Worm (Caenorhabditis elegans) whole organism, L1 larva: ENCODE results near the gene F29G9.1.
A peak's percentile ranks its signal among the peaks of the same experiment; 100 is the strongest.

Experiments
- C04F5.9 ChIP-seq: sonication (generic microtip); optimal IDR thresholded peaks from 2 replicates; lab custom pipeline; 2016; ENCODE audit warnings: missing genetic modification characterization, missing compliant biosample characterization
- C16A3.4 ChIP-seq: fragments of 150-350 bp; optimal IDR thresholded peaks from 2 replicates; lab custom pipeline; 2014; ENCODE audit warnings: missing biosample characterization, missing genetic modification characterization
- C34B4.2 ChIP-seq: sonication (generic microtip); optimal IDR thresholded peaks from 2 replicates; lab custom pipeline; 2017; ENCODE audit warnings: mild to moderate bottlenecking, missing genetic modification characterization, missing compliant biosample characterization
- F16B12.6 ChIP-seq: fragments of 150-350 bp; optimal IDR thresholded peaks from 2 replicates; lab custom pipeline; 2014; ENCODE audit warnings: missing biosample characterization, missing genetic modification characterization
- Y116A8C.19 ChIP-seq: sonication (generic microtip); optimal IDR thresholded peaks from 2 replicates; lab custom pipeline; 2016; ENCODE audit warnings: missing compliant biosample characterization, missing genetic modification characterization, borderline replicate concordance
- aha-1 ChIP-seq: fragments of 150-350 bp; optimal IDR thresholded peaks from 2 replicates; lab custom pipeline; 2014; ENCODE audit warnings: missing biosample characterization, missing genetic modification characterization
- aly-2 ChIP-seq: fragments of 150-350 bp; optimal IDR thresholded peaks from 2 replicates; lab custom pipeline; 2014; ENCODE audit warnings: missing biosample characterization, missing genetic modification characterization
- ama-1 ChIP-seq: fragments of 150-350 bp; optimal IDR thresholded peaks from 2 replicates; lab custom pipeline; 2014
- blmp-1 ChIP-seq: fragments of 150-350 bp; optimal IDR thresholded peaks from 2 replicates; lab custom pipeline; 2014; ENCODE audit warnings: missing biosample characterization, missing genetic modification characterization
- ceh-63 ChIP-seq: fragments of 200-800 bp; sonication (Bioruptor generic); optimal IDR thresholded peaks from 2 replicates; lab custom pipeline; 2018; ENCODE audit warnings: mild to moderate bottlenecking, missing genetic modification characterization, missing compliant biosample characterization
- ceh-90 ChIP-seq: sonication (generic microtip); optimal IDR thresholded peaks from 2 replicates; lab custom pipeline; 2016; ENCODE audit warnings: missing genetic modification characterization, missing compliant biosample characterization
- dpl-1 ChIP-seq, 3 experiments: fragments of 150-350 bp in 2 of 3; sonication (generic microtip) in 1 of 3; optimal IDR thresholded peaks; 2 replicates each; lab custom pipeline; 2014 to 2017; ENCODE audit warnings: missing biosample characterization in 3 of 3, missing genetic modification characterization in 3 of 3, missing genetic modification reagents in 3 of 3
- efl-1 ChIP-seq, 4 experiments: fragments of 150-350 bp; optimal IDR thresholded peaks in 3 of 4; peaks in 1 of 4; 1 replicate in 1 of 4; 2 replicates in 3 of 4; lab custom pipeline; 2014; ENCODE audit warnings: missing biosample characterization in 2 of 4, missing genetic modification characterization in 2 of 4, missing genetic modification reagents in 2 of 4
- efl-3 ChIP-seq: fragments of 200-800 bp; sonication (Bioruptor generic); optimal IDR thresholded peaks from 2 replicates; lab custom pipeline; 2018; ENCODE audit warnings: mild to moderate bottlenecking, missing genetic modification characterization, missing compliant biosample characterization
- egl-13 ChIP-seq: sonication (generic microtip); optimal IDR thresholded peaks from 2 replicates; lab custom pipeline; 2016; ENCODE audit warnings: missing genotype, missing genetic modification reagents, missing genetic modification characterization, missing compliant biosample characterization
- egl-27 ChIP-seq, 2 experiments: fragments of 150-350 bp in 1 of 2; sonication (generic microtip); optimal IDR thresholded peaks; 3 replicates each; lab custom pipeline; 2017 to 2018; ENCODE audit warnings: missing biosample characterization in 2 of 2, missing genetic modification characterization in 2 of 2, missing genetic modification reagents in 2 of 2
- elt-3 ChIP-seq, 6 experiments: fragments of 150-350 bp in 1 of 6; sonication (generic microtip); optimal IDR thresholded peaks; 2 replicates each; lab custom pipeline; 2017 to 2018; ENCODE audit warnings: missing biosample characterization in 6 of 6, missing genetic modification characterization in 6 of 6, inconsistent platforms in 1 of 6
- fkh-4 ChIP-seq: sonication (generic microtip); optimal IDR thresholded peaks from 2 replicates; lab custom pipeline; 2016; ENCODE audit warnings: missing compliant biosample characterization, missing genetic modification characterization, borderline replicate concordance
- hlh-17 ChIP-seq: fragments of 200-800 bp; sonication (Bioruptor generic); optimal IDR thresholded peaks from 2 replicates; lab custom pipeline; 2018; ENCODE audit warnings: missing genetic modification characterization, mild to moderate bottlenecking, missing compliant biosample characterization, moderate library complexity, borderline replicate concordance
- hlh-4 ChIP-seq: sonication (generic microtip); optimal IDR thresholded peaks from 2 replicates; lab custom pipeline; 2016; ENCODE audit warnings: mild to moderate bottlenecking, missing genetic modification characterization, missing compliant biosample characterization
- irx-1 ChIP-seq: sonication (generic microtip); optimal IDR thresholded peaks from 2 replicates; lab custom pipeline; 2016; ENCODE audit warnings: missing genetic modification characterization, missing compliant biosample characterization
- isw-1 ChIP-seq: fragments of 200-800 bp; sonication (Bioruptor generic); IDR thresholded peaks from 2 replicates; pipeline ENCODE4 v1.3.6; 2022; ENCODE audit warnings: missing genetic modification characterization, missing compliant biosample characterization
- lin-15B ChIP-seq: fragments of 150-350 bp; sonication (generic microtip); optimal IDR thresholded peaks from 3 replicates; lab custom pipeline; 2014; ENCODE audit warnings: missing biosample characterization, missing genetic modification characterization
- lsy-2 ChIP-seq, 2 experiments: fragments of 150-350 bp; optimal IDR thresholded peaks; 2 replicates each; lab custom pipeline; 2014; ENCODE audit warnings: missing biosample characterization in 2 of 2, missing genetic modification characterization in 2 of 2
- mab-9 ChIP-seq: fragments of 200-800 bp; sonication (Bioruptor generic); IDR thresholded peaks from 2 replicates; pipeline ENCODE4 v1.3.6; 2022; ENCODE audit warnings: missing genetic modification reagents, missing genetic modification characterization, missing compliant biosample characterization
- mdl-1 ChIP-seq, 2 experiments: fragments of 150-350 bp; optimal IDR thresholded peaks; 2 replicates each; lab custom pipeline; 2014 to 2017; ENCODE audit warnings: missing biosample characterization in 2 of 2, missing genetic modification characterization in 2 of 2, inconsistent platforms in 1 of 2
- nhr-11 ChIP-seq: fragments of 150-350 bp; optimal IDR thresholded peaks from 2 replicates; lab custom pipeline; 2014; ENCODE audit warnings: missing biosample characterization, missing genetic modification characterization
- nhr-20 ChIP-seq: sonication (generic microtip); optimal IDR thresholded peaks from 2 replicates; lab custom pipeline; 2016; ENCODE audit warnings: mild to moderate bottlenecking, missing genetic modification characterization, missing compliant biosample characterization
- nhr-237 ChIP-seq: fragments of 150-350 bp; optimal IDR thresholded peaks from 2 replicates; lab custom pipeline; 2014; ENCODE audit warnings: missing biosample characterization, missing genetic modification characterization
- nhr-28 ChIP-seq: fragments of 150-350 bp; optimal IDR thresholded peaks from 2 replicates; lab custom pipeline; 2014; ENCODE audit warnings: missing biosample characterization, missing genetic modification characterization
- nhr-71 ChIP-seq: sonication (generic microtip); optimal IDR thresholded peaks from 2 replicates; lab custom pipeline; 2016; ENCODE audit warnings: mild to moderate bottlenecking, missing genetic modification characterization, moderate library complexity, missing compliant biosample characterization
- nhr-77 ChIP-seq: fragments of 150-350 bp; optimal IDR thresholded peaks from 2 replicates; lab custom pipeline; 2014; ENCODE audit warnings: missing biosample characterization, missing genetic modification characterization
- nhr-84 ChIP-seq: sonication (generic microtip); optimal IDR thresholded peaks from 2 replicates; lab custom pipeline; 2017; ENCODE audit warnings: missing biosample characterization, missing genetic modification characterization
- nhr-90 ChIP-seq: sonication (generic microtip); optimal IDR thresholded peaks from 2 replicates; lab custom pipeline; 2016; ENCODE audit warnings: mild to moderate bottlenecking, missing genetic modification characterization, missing compliant biosample characterization; ENCODE audit not compliant: poor library complexity
- pqm-1 ChIP-seq: sonication (generic microtip); optimal IDR thresholded peaks from 3 replicates; lab custom pipeline; 2017; ENCODE audit warnings: missing biosample characterization, missing genetic modification characterization
- rnt-1 ChIP-seq: sonication (generic microtip); optimal IDR thresholded peaks from 2 replicates; lab custom pipeline; 2016; ENCODE audit warnings: mild to moderate bottlenecking, missing genetic modification characterization, moderate library complexity, missing compliant biosample characterization
- snu-23 ChIP-seq: sonication (generic microtip); optimal IDR thresholded peaks from 2 replicates; lab custom pipeline; 2016; ENCODE audit warnings: missing genetic modification characterization, missing compliant biosample characterization
- sox-4 ChIP-seq: sonication (generic microtip); optimal IDR thresholded peaks from 2 replicates; lab custom pipeline; 2016; ENCODE audit warnings: missing genetic modification characterization, missing compliant biosample characterization
- sptf-1 ChIP-seq: fragments of 150-350 bp; optimal IDR thresholded peaks from 2 replicates; lab custom pipeline; 2014; ENCODE audit warnings: missing biosample characterization, missing genetic modification characterization
- unc-30 ChIP-seq: sonication (generic microtip); optimal IDR thresholded peaks from 2 replicates; lab custom pipeline; 2017; ENCODE audit warnings: missing biosample characterization, missing genetic modification characterization
- unc-62 ChIP-seq: fragments of 150-350 bp; optimal IDR thresholded peaks from 2 replicates; lab custom pipeline; 2014; ENCODE audit warnings: missing biosample characterization, missing genetic modification reagents, missing genetic modification characterization
- unc-98 ChIP-seq: fragments of 200-800 bp; sonication (Bioruptor generic); IDR thresholded peaks from 2 replicates; pipeline ENCODE4 v1.3.6; 2022; ENCODE audit warnings: missing genetic modification characterization, missing compliant biosample characterization
- xbp-1 ChIP-seq: sonication (generic microtip); optimal IDR thresholded peaks from 2 replicates; lab custom pipeline; 2016; ENCODE audit warnings: missing genetic modification characterization, missing compliant biosample characterization
- zag-1 ChIP-seq: fragments of 150-350 bp; optimal IDR thresholded peaks from 2 replicates; lab custom pipeline; 2014; ENCODE audit warnings: missing biosample characterization, missing genetic modification characterization
- ztf-4 ChIP-seq: fragments of 150-350 bp; optimal IDR thresholded peaks from 2 replicates; lab custom pipeline; 2014; ENCODE audit warnings: missing biosample characterization, missing genetic modification characterization

The F29G9.1 gene

DNA sequence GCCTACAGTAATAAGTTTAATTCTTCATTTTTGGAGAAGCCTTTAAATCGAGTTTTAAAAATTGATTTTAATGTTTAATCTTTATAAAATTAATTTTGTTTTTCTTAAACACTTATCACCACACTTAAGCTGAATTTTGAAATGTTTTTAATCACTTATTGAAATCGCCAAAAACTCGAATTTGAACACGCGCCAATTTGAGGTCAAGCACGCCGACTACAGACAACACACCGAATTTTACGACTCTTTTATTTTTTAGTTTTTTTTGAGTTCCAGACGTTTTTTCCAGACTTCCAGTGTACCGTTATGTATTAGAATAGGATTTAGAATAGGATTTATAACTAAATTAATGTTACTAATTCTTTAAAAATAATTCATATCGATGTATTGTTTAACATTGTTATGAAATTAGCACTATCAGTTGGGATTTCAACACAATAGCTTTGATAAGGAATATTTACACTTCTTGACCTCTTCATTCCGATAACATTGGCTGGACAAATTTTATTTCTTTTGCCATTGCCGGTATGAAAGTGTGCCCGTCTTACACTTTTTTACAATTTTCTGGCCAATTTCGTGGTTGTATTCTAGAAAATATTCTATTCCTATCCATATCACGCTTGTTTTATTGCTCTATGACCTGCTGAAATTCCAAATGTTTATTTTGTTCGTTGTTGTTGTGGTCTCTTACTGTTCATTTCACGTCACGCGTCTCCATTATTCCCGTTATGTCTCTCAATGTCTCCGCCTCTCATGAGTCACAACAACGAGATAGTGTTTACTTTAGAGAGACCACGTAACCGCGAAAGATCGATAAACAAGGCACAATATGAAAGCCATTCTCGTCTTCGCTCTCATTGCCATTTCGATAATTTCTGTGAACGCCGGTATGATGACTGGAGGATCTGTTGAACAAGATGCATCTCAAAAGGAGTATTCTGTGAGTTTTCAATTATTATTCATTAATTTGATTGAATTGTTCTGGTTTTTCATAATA lies 4.7 kb downstream of the F29G9.1 start, which contains the start of gene cpi-2 (continued):
- no peak for TF ChIP-seq efl-3 (GFP tag; lab: Kevin White, UChicago)
- TF ChIP-seq elt-3 (tag; optimal IDR thresholded peaks at IDR 0.05; lab: Kevin White, UChicago) = no peak
- TF ChIP-seq mab-9 (GFP tag; lab: Robert Waterston, UW) = no peak
- TF ChIP-seq lsy-2 (tag; optimal IDR thresholded peaks at IDR 0.05; lab: Kevin White, UChicago) = peak; percentile 38 to 42
- TF ChIP-seq C04F5.9 (tag; lab: Kevin White, UChicago) = no peak
- peak; percentile 58 for TF ChIP-seq rnt-1
- TF ChIP-seq C34B4.2 (tag; lab: Kevin White, UChicago) = no peak
- TF ChIP-seq aly-2 (tag; lab: Kevin White, UChicago) = no peak
- no peak for TF ChIP-seq unc-98 (GFP tag; lab: Robert Waterston, UW)
- TF ChIP-seq Y116A8C.19 (tag; lab: Kevin White, UChicago) = no peak
- TF ChIP-seq ceh-90 (tag; lab: Kevin White, UChicago) = no peak
- TF ChIP-seq pqm-1 = no peak
- no peak for TF ChIP-seq ceh-63 (GFP tag; lab: Kevin White, UChicago)
- no peak for TF ChIP-seq nhr-11 (tag; lab: Kevin White, UChicago)
- peak in 1 of 2 experiments; percentile 35 for TF ChIP-seq mdl-1 (tag; optimal IDR thresholded peaks at IDR 0.05; lab: Kevin White, UChicago)
- no peak for TF ChIP-seq zag-1
- TF ChIP-seq nhr-77 (tag; lab: Kevin White, UChicago) = no peak
- TF ChIP-seq nhr-84 (tag; lab: Kevin White, UChicago) = no peak
- no peak for TF ChIP-seq fkh-4 (tag; lab: Kevin White, UChicago)
- TF ChIP-seq unc-62 (GFP tag; lab: Kevin White, UChicago) = no peak
- no peak for TF ChIP-seq ztf-4 (tag; lab: Kevin White, UChicago)
- peak; percentile 77 for TF ChIP-seq F16B12.6 (tag; lab: Kevin White, UChicago)
- peak; percentile 12 for TF ChIP-seq blmp-1 (tag; lab: Kevin White, UChicago)
- peak; percentile 46 for TF ChIP-seq nhr-20 (tag; lab: Kevin White, UChicago)
- no peak for TF ChIP-seq ama-1 (lab: Kevin White, UChicago)
- TF ChIP-seq nhr-28 = no peak
- no peak for TF ChIP-seq hlh-4 (tag; lab: Kevin White, UChicago)
- TF ChIP-seq irx-1 = no peak
- TF ChIP-seq nhr-90 = peak; percentile 27
- peak; percentile 8 for TF ChIP-seq lin-15B (tag; lab: Kevin White, UChicago)
- no peak for TF ChIP-seq nhr-237 (tag; lab: Kevin White, UChicago)
- peak; percentile 89 to 92 for TF ChIP-seq efl-1 (optimal IDR thresholded peaks at IDR 0.05; lab: Kevin White, UChicago)
- TF ChIP-seq efl-1 (GFP tag; optimal IDR thresholded peaks at IDR 0.05 in 1 of 2; lab: Kevin White, UChicago) = peak; percentile 91 to 98
- no peak for TF ChIP-seq C16A3.4 (tag; lab: Kevin White, UChicago)
- TF ChIP-seq isw-1 (GFP tag; lab: Robert Waterston, UW) = no peak
- no peak for TF ChIP-seq hlh-17 (GFP tag; lab: Kevin White, UChicago)
- peak; percentile 43 for TF ChIP-seq xbp-1 (tag; lab: Kevin White, UChicago)
- TF ChIP-seq snu-23 (GFP tag; lab: Kevin White, UChicago) = peak; percentile 53

DNA sequence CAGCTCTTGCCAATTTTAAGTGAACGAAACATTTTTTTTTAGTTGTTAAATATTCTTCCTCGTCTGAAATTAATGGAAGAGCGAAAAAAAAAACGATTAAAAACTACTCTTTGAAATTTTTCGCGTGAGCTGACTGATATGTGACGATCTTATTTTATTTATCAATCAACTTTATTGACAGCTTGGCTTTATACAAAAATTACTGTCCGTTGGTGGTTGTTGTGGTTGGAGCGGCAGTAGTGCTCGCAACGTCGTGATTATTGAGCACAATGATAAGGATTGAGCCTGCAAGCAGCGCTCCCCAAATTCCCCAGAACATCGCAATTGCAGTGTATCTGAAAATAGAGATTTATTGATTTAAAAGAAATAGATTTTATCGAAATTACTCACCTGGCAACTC lies 5.5 kb downstream of the F29G9.1 start:
- no peak for TF ChIP-seq xbp-1 (tag; lab: Kevin White, UChicago)
- no peak for TF ChIP-seq nhr-71
- no peak for TF ChIP-seq nhr-90
- TF ChIP-seq sptf-1 = no peak
- no peak for TF ChIP-seq egl-27 (tag; optimal IDR thresholded peaks at IDR 0.05; lab: Kevin White, UChicago)
- no peak for TF ChIP-seq dpl-1 (GFP tag; optimal IDR thresholded peaks at IDR 0.05; lab: Kevin White, UChicago)
- no peak for TF ChIP-seq aha-1 (tag; lab: Kevin White, UChicago)
- no peak for TF ChIP-seq egl-13 (tag; lab: Kevin White, UChicago)
- TF ChIP-seq sox-4 (tag; lab: Kevin White, UChicago) = no peak
- no peak for TF ChIP-seq nhr-20 (tag; lab: Kevin White, UChicago)
- TF ChIP-seq ama-1 (lab: Kevin White, UChicago) = no peak
- TF ChIP-seq nhr-77 (tag; lab: Kevin White, UChicago) = no peak
- TF ChIP-seq C34B4.2 (tag; lab: Kevin White, UChicago) = no peak
- no peak for TF ChIP-seq aly-2 (tag; lab: Kevin White, UChicago)
- no peak for TF ChIP-seq unc-30
